Worm (Caenorhabditis elegans) whole organism, L3 larva: ENCODE results near the gene frpr-21.

Experiments
- R02D3.7 ChIP-seq: fragments of 150-350 bp; optimal IDR thresholded peaks from 2 replicates; lab custom pipeline; 2014; ENCODE audit warnings: missing biosample characterization, missing genetic modification characterization
- ZK546.5 ChIP-seq: sonication (generic microtip); optimal IDR thresholded peaks from 2 replicates; lab custom pipeline; 2017; ENCODE audit warnings: missing biosample characterization, missing genetic modification characterization
- aly-2 ChIP-seq: fragments of 150-350 bp; optimal IDR thresholded peaks from 2 replicates; lab custom pipeline; 2014; ENCODE audit warnings: missing biosample characterization, missing genetic modification characterization
- ama-1 ChIP-seq: fragments of 150-350 bp; optimal IDR thresholded peaks from 2 replicates; lab custom pipeline; 2018
- ceh-16 ChIP-seq: sonication (generic microtip); optimal IDR thresholded peaks from 2 replicates; lab custom pipeline; 2017; ENCODE audit warnings: missing biosample characterization, missing genetic modification characterization
- ceh-28 ChIP-seq: fragments of 150-350 bp; optimal IDR thresholded peaks from 2 replicates; lab custom pipeline; 2014; ENCODE audit warnings: missing biosample characterization, missing genetic modification reagents, missing genetic modification characterization
- ceh-82 ChIP-seq: fragments of 150-350 bp; optimal IDR thresholded peaks from 2 replicates; lab custom pipeline; 2014; ENCODE audit warnings: missing biosample characterization, missing genetic modification characterization
- ceh-9 ChIP-seq: sonication (generic microtip); optimal IDR thresholded peaks from 2 replicates; lab custom pipeline; 2018; ENCODE audit warnings: missing biosample characterization, missing genetic modification characterization
- daf-12 ChIP-seq: fragments of 150-350 bp; optimal IDR thresholded peaks from 2 replicates; lab custom pipeline; 2014; ENCODE audit warnings: missing biosample characterization, missing genetic modification reagents, missing genetic modification characterization
- egl-27 ChIP-seq: sonication (generic microtip); optimal IDR thresholded peaks from 4 replicates; lab custom pipeline; 2017; ENCODE audit warnings: missing biosample characterization, missing genetic modification reagents, missing genetic modification characterization
- egl-5 ChIP-seq: fragments of 150-350 bp; optimal IDR thresholded peaks from 2 replicates; lab custom pipeline; 2017; ENCODE audit warnings: missing biosample characterization, missing genetic modification reagents, missing genetic modification characterization, inconsistent platforms
- elt-1 ChIP-seq: fragments of 150-350 bp; optimal IDR thresholded peaks from 2 replicates; lab custom pipeline; 2014; ENCODE audit warnings: missing biosample characterization, missing genetic modification characterization
- elt-2 ChIP-seq: sonication (generic microtip); optimal IDR thresholded peaks from 2 replicates; lab custom pipeline; 2016; ENCODE audit warnings: missing genetic modification reagents, mild to moderate bottlenecking, missing genetic modification characterization, missing compliant biosample characterization
- elt-3 ChIP-seq, 3 experiments: fragments of 150-350 bp in 1 of 3; sonication (generic microtip) in 2 of 3; optimal IDR thresholded peaks; 2 replicates in 2 of 3; 4 replicates in 1 of 3; lab custom pipeline; 2014 to 2017; ENCODE audit warnings: missing biosample characterization in 3 of 3, missing genetic modification characterization in 3 of 3
- eor-1 ChIP-seq, 2 experiments: fragments of 150-350 bp; optimal IDR thresholded peaks; 2 replicates each; lab custom pipeline; 2014 to 2018; ENCODE audit warnings: missing biosample characterization in 2 of 2, missing genetic modification characterization in 2 of 2
- fkh-10 ChIP-seq: sonication (generic microtip); optimal IDR thresholded peaks from 2 replicates; lab custom pipeline; 2017; ENCODE audit warnings: missing biosample characterization, missing genetic modification reagents, missing genetic modification characterization
- fkh-2 ChIP-seq: fragments of 150-350 bp; optimal IDR thresholded peaks from 2 replicates; lab custom pipeline; 2014; ENCODE audit warnings: missing biosample characterization, missing genetic modification reagents, missing genetic modification characterization
- fos-1 ChIP-seq: fragments of 150-350 bp; optimal IDR thresholded peaks from 2 replicates; lab custom pipeline; 2014; ENCODE audit warnings: missing biosample characterization, missing genetic modification characterization
- hmg-11 ChIP-seq: sonication (generic microtip); optimal IDR thresholded peaks from 2 replicates; lab custom pipeline; 2016; ENCODE audit warnings: missing genetic modification characterization, missing compliant biosample characterization
- jun-1 ChIP-seq: fragments of 150-350 bp; optimal IDR thresholded peaks from 2 replicates; lab custom pipeline; 2014; ENCODE audit warnings: missing biosample characterization, missing genetic modification reagents, missing genetic modification characterization
- lin-15B ChIP-seq: fragments of 150-350 bp; optimal IDR thresholded peaks from 2 replicates; lab custom pipeline; 2014; ENCODE audit warnings: missing biosample characterization, missing genetic modification characterization
- lin-39 ChIP-seq: fragments of 150-350 bp; optimal IDR thresholded peaks from 2 replicates; lab custom pipeline; 2018; ENCODE audit warnings: missing biosample characterization, missing genetic modification reagents, missing genetic modification characterization
- lsy-12 ChIP-seq: sonication (generic microtip); optimal IDR thresholded peaks from 2 replicates; lab custom pipeline; 2016; ENCODE audit warnings: mild to moderate bottlenecking, missing genetic modification characterization, missing compliant biosample characterization
- mdl-1 ChIP-seq: fragments of 150-350 bp; optimal IDR thresholded peaks from 2 replicates; lab custom pipeline; 2014; ENCODE audit warnings: missing biosample characterization, missing genetic modification characterization
- mml-1 ChIP-seq: fragments of 150-350 bp; sonication (generic microtip); optimal IDR thresholded peaks from 3 replicates; lab custom pipeline; 2014; ENCODE audit warnings: missing biosample characterization, missing genetic modification characterization
- nfya-1 ChIP-seq: sonication (generic microtip); optimal IDR thresholded peaks from 2 replicates; lab custom pipeline; 2017; ENCODE audit warnings: missing genetic modification characterization, mild to moderate bottlenecking, missing compliant biosample characterization, antibody characterized with exemption, moderate library complexity; ENCODE audit not compliant: insufficient read depth
- nhr-11 ChIP-seq: fragments of 150-350 bp; optimal IDR thresholded peaks from 2 replicates; lab custom pipeline; 2014; ENCODE audit warnings: missing biosample characterization, missing genetic modification characterization
- nhr-12 ChIP-seq: fragments of 150-350 bp; optimal IDR thresholded peaks from 2 replicates; lab custom pipeline; 2014; ENCODE audit warnings: missing biosample characterization, missing genetic modification characterization
- nhr-23 ChIP-seq: fragments of 150-350 bp; optimal IDR thresholded peaks from 2 replicates; lab custom pipeline; 2014; ENCODE audit warnings: missing biosample characterization, missing genetic modification reagents, missing genetic modification characterization
- nhr-237 ChIP-seq: fragments of 150-350 bp; optimal IDR thresholded peaks from 2 replicates; lab custom pipeline; 2014; ENCODE audit warnings: missing biosample characterization, missing genetic modification characterization
- nhr-25 ChIP-seq: sonication (generic microtip); optimal IDR thresholded peaks from 2 replicates; lab custom pipeline; 2017; ENCODE audit warnings: missing biosample characterization, missing genetic modification characterization
- nhr-28 ChIP-seq: fragments of 150-350 bp; optimal IDR thresholded peaks from 2 replicates; lab custom pipeline; 2014; ENCODE audit warnings: missing biosample characterization, missing genetic modification characterization
- nhr-43 ChIP-seq: sonication (generic microtip); optimal IDR thresholded peaks from 2 replicates; lab custom pipeline; 2016; ENCODE audit warnings: mild to moderate bottlenecking, missing genetic modification characterization, missing compliant biosample characterization; ENCODE audit not compliant: poor library complexity, severe bottlenecking
- nhr-67 ChIP-seq: fragments of 150-350 bp; optimal IDR thresholded peaks from 2 replicates; lab custom pipeline; 2014; ENCODE audit warnings: missing biosample characterization, missing genetic modification characterization
- nhr-76 ChIP-seq: fragments of 150-350 bp; sonication (generic microtip); optimal IDR thresholded peaks from 5 replicates; lab custom pipeline; 2014; ENCODE audit warnings: missing biosample characterization, missing genetic modification characterization
- nhr-77 ChIP-seq: fragments of 150-350 bp; optimal IDR thresholded peaks from 2 replicates; lab custom pipeline; 2014; ENCODE audit warnings: missing biosample characterization, missing genetic modification characterization
- pha-4 ChIP-seq: fragments of 150-350 bp; optimal IDR thresholded peaks from 2 replicates; lab custom pipeline; 2014; ENCODE audit warnings: missing biosample characterization, missing genetic modification reagents, missing genetic modification characterization
- pqm-1 ChIP-seq: fragments of 150-350 bp; optimal IDR thresholded peaks from 2 replicates; lab custom pipeline; 2017; ENCODE audit warnings: missing biosample characterization, missing genetic modification characterization, inconsistent platforms
- sea-2 ChIP-seq: fragments of 150-350 bp; sonication (generic microtip); optimal IDR thresholded peaks from 4 replicates; lab custom pipeline; 2014; ENCODE audit warnings: missing biosample characterization, missing genetic modification reagents, missing genetic modification characterization
- skn-1 ChIP-seq: fragments of 150-350 bp; optimal IDR thresholded peaks from 2 replicates; lab custom pipeline; 2014; ENCODE audit warnings: missing biosample characterization, missing genetic modification characterization
- snpc-4 ChIP-seq: fragments of 150-350 bp; optimal IDR thresholded peaks from 2 replicates; lab custom pipeline; 2014; ENCODE audit warnings: missing biosample characterization, missing genetic modification characterization
- tbx-2 ChIP-seq: sonication (generic microtip); optimal IDR thresholded peaks from 2 replicates; lab custom pipeline; 2016; ENCODE audit warnings: mild to moderate bottlenecking, missing genetic modification characterization, missing compliant biosample characterization
- unc-39 ChIP-seq: sonication (generic microtip); optimal IDR thresholded peaks from 4 replicates; lab custom pipeline; 2017; ENCODE audit warnings: missing biosample characterization, missing genetic modification characterization
- unc-62 ChIP-seq: fragments of 150-350 bp; sonication (generic microtip); optimal IDR thresholded peaks from 4 replicates; lab custom pipeline; 2014; ENCODE audit warnings: missing biosample characterization, missing genetic modification reagents, missing genetic modification characterization
- zag-1 ChIP-seq: fragments of 150-350 bp; optimal IDR thresholded peaks from 2 replicates; lab custom pipeline; 2014; ENCODE audit warnings: missing biosample characterization, missing genetic modification characterization
- ztf-11 ChIP-seq: fragments of 150-350 bp; optimal IDR thresholded peaks from 2 replicates; lab custom pipeline; 2014; ENCODE audit warnings: missing biosample characterization, missing genetic modification characterization
- ztf-4 ChIP-seq: fragments of 150-350 bp; optimal IDR thresholded peaks from 2 replicates; lab custom pipeline; 2014; ENCODE audit warnings: missing biosample characterization, missing genetic modification characterization

The frpr-21 gene

ce11 chrII:10447348-10448316, 25.8 kb upstream of the frpr-21 start, which contains the start of gene ZK673.2:
ZK673.2 (plus strand) TSS chrII:10448266.
- TF ChIP-seq ama-1 (lab: Kevin White, UChicago) = peak; percentile 91
- no peak for TF ChIP-seq nhr-28
- no peak for TF ChIP-seq ceh-28
- no peak for TF ChIP-seq nhr-77 (tag; lab: Kevin White, UChicago)
- no peak for TF ChIP-seq hmg-11 (tag; lab: Kevin White, UChicago)
- TF ChIP-seq ZK546.5 = no peak
- no peak for TF ChIP-seq unc-39 (tag; lab: Kevin White, UChicago)
- no peak for TF ChIP-seq fkh-2
- TF ChIP-seq eor-1 (tag; optimal IDR thresholded peaks at IDR 0.05; lab: Kevin White, UChicago) = no peak
- TF ChIP-seq nhr-237 (tag; lab: Kevin White, UChicago) = no peak
- no peak for TF ChIP-seq ztf-4 (tag; lab: Kevin White, UChicago)
- TF ChIP-seq nhr-76 (tag; lab: Kevin White, UChicago) = no peak
- TF ChIP-seq lsy-12 (tag; lab: Kevin White, UChicago) = peak; percentile 18
- TF ChIP-seq pqm-1 (tag; lab: Kevin White, UChicago) = peak; percentile 95
- TF ChIP-seq skn-1 = no peak
- TF ChIP-seq lin-39 = no peak
- TF ChIP-seq nhr-12 = no peak
- peak; percentile 10 for TF ChIP-seq nhr-11 (tag; lab: Kevin White, UChicago)
- TF ChIP-seq nhr-23 = peak; percentile 54
- peak; percentile 75 for TF ChIP-seq nhr-25
- TF ChIP-seq mml-1 (tag; lab: Kevin White, UChicago) = no peak
- no peak for TF ChIP-seq ceh-16 (tag; lab: Kevin White, UChicago)
- no peak for TF ChIP-seq R02D3.7
- TF ChIP-seq nhr-43 = peak; percentile 71
- TF ChIP-seq ceh-9 (tag; lab: Kevin White, UChicago) = no peak
- no peak for TF ChIP-seq fos-1
- TF ChIP-seq aly-2 = no peak
- no peak for TF ChIP-seq fkh-10 (GFP tag; lab: Kevin White, UChicago)
- peak; percentile 40 for TF ChIP-seq pha-4 (tag; lab: Kevin White, UChicago)
- TF ChIP-seq elt-2 (tag; lab: Kevin White, UChicago) = peak; percentile 95
- no peak for TF ChIP-seq tbx-2 (tag; lab: Kevin White, UChicago)
- no peak for TF ChIP-seq nhr-67
- no peak for TF ChIP-seq daf-12 (tag; lab: Kevin White, UChicago)
- TF ChIP-seq lin-15B (tag; lab: Kevin White, UChicago) = no peak
- TF ChIP-seq ztf-11 (tag; lab: Kevin White, UChicago) = no peak
- peak; percentile 29 for TF ChIP-seq jun-1 (tag; lab: Kevin White, UChicago)
- no peak for TF ChIP-seq snpc-4
- no peak for TF ChIP-seq egl-27 (tag; lab: Kevin White, UChicago)
- TF ChIP-seq elt-3 (tag; optimal IDR thresholded peaks at IDR 0.05; lab: Kevin White, UChicago) = peak; percentile 19 to 56 (median 50)
- no peak for TF ChIP-seq unc-62
- TF ChIP-seq egl-5 (tag; lab: Kevin White, UChicago) = no peak
- TF ChIP-seq sea-2 (GFP tag; lab: Kevin White, UChicago) = no peak
- TF ChIP-seq zag-1 = no peak
- peak; percentile 39 for TF ChIP-seq mdl-1 (tag; lab: Kevin White, UChicago)
- TF ChIP-seq nfya-1 (tag; lab: Kevin White, UChicago) = peak; percentile 28
- TF ChIP-seq elt-1 (tag; lab: Kevin White, UChicago) = peak; percentile 27
- no peak for TF ChIP-seq ceh-82
